ENCODE assay signal across 5 fruit fly cellular contexts in genomic region chrX:5988088-5988987, dm6.
A peak's percentile ranks its signal among the peaks of the same experiment; 100 is the strongest.
TF ChIP-seq lines count a peak whose summit lies in the region.

CG5966 (plus strand) TSS chrX:5988791.

- no peak for TF ChIP-seq CTCF in whole organism, embryonic (GFP tag; optimal IDR thresholded peaks at IDR 0.05; lab: Kevin White, UChicago)

TF ChIP-seq in whole organism, adult, 20 proteins besides CTCF, POLR2A, EP300 and RAD21:
- TF ChIP-seq toe (GFP tag; optimal IDR thresholded peaks at IDR 0.05; lab: Kevin White, UChicago): no peak
- TF ChIP-seq Mnt (GFP tag; optimal IDR thresholded peaks at IDR 0.05; lab: Kevin White, UChicago): no peak
- TF ChIP-seq kay (GFP tag; lab: Kevin White, UChicago; ENCODE audit: borderline replicate concordance): peak; percentile 67
- peak; percentile 33 for TF ChIP-seq Hr96 (GFP tag; optimal IDR thresholded peaks at IDR 0.05; lab: Kevin White, UChicago)
- no peak for TF ChIP-seq CG5204 (GFP tag; optimal IDR thresholded peaks at IDR 0.05; lab: Kevin White, UChicago)
- no peak for TF ChIP-seq Crg-1 (GFP tag; optimal IDR thresholded peaks at IDR 0.05; lab: Kevin White, UChicago)
- TF ChIP-seq ovo (GFP tag; optimal IDR thresholded peaks at IDR 0.05; lab: Kevin White, UChicago): peak; percentile 25
TF ChIP-seq in whole organism, adult: peak in this region for 3.

TF ChIP-seq in whole organism, embryonic, 481 proteins besides CTCF, POLR2A, EP300 and RAD21 (continues in another document):
- TF ChIP-seq pfk (GFP tag; optimal IDR thresholded peaks at IDR 0.05; lab: Kevin White, UChicago) (no peak), bsh (GFP tag; optimal IDR thresholded peaks at IDR 0.05; lab: Kevin White, UChicago) (peak in 1 of 2 experiments; percentile 48), onecut (GFP tag; IDR thresholded peaks at IDR 0.05; lab: Robert Waterston, UW) (no peak), sug (tag; optimal IDR thresholded peaks at IDR 0.05; lab: Kevin White, UChicago) (peak; percentile 21), crp (GFP tag; optimal IDR thresholded peaks at IDR 0.05; lab: Kevin White, UChicago) (peak in 1 of 2 experiments; percentile 18), CG13123 (GFP tag; optimal IDR thresholded peaks at IDR 0.05; lab: Kevin White, UChicago) (no peak), grn (GFP tag; optimal IDR thresholded peaks at IDR 0.05; lab: Kevin White, UChicago) (peak; percentile 85), ssp (GFP tag; IDR thresholded peaks at IDR 0.05; lab: Robert Waterston, UW) (no peak), Sry-β (GFP tag; optimal IDR thresholded peaks at IDR 0.05; lab: Kevin White, UChicago) (peak; percentile 86), Hr78 (GFP tag; optimal IDR thresholded peaks at IDR 0.05; lab: Kevin White, UChicago) (peak in 1 of 2 experiments; percentile 22), sens (GFP tag; lab: Kevin White, UChicago) (peak; percentile 5), Vsx1 (GFP tag; optimal IDR thresholded peaks at IDR 0.05; lab: Kevin White, UChicago) (no peak), cwo (GFP tag; optimal IDR thresholded peaks at IDR 0.05; lab: Kevin White, UChicago) (peak; percentile 42), CG4424 (GFP tag; optimal IDR thresholded peaks at IDR 0.05; lab: Kevin White, UChicago) (no peak), Deaf1 (tag; optimal IDR thresholded peaks at IDR 0.05; lab: Kevin White, UChicago) (peak; percentile 92), CG6791 (GFP tag; IDR thresholded peaks at IDR 0.05; lab: Robert Waterston, UW; ENCODE audit: partially characterized antibody) (0 out of 3 replicates have a peak, but pooled peaks have one; percentile 6), exex (tag; optimal IDR thresholded peaks at IDR 0.05; lab: Kevin White, UChicago) (peak; percentile 41), Trl (optimal IDR thresholded peaks at IDR 0.05; lab: Kevin White, UChicago) (peak in 1 of 2 experiments; percentile 12), Trl (GFP tag; optimal IDR thresholded peaks at IDR 0.05; lab: Kevin White, UChicago) (no peak), sr (GFP tag; IDR thresholded peaks at IDR 0.05; lab: Robert Waterston, UW) (peak; percentile 53; the same call in 1 of the 3 replicates), Med (GFP tag; lab: Kevin White, UChicago) (peak; percentile 73)

TF ChIP-seq in whole organism, prepupa, 60 proteins besides CTCF, POLR2A, EP300 and RAD21 (continues in another document):
- TF ChIP-seq CG11294 (GFP tag; IDR thresholded peaks at IDR 0.05; lab: Robert Waterston, UW): no peak
- TF ChIP-seq CG16779 (tag; optimal IDR thresholded peaks at IDR 0.05; lab: Kevin White, UChicago): peak; percentile 13
- TF ChIP-seq CG8632 (GFP tag; optimal IDR thresholded peaks at IDR 0.05; lab: Kevin White, UChicago): no peak
- TF ChIP-seq CG10669 (GFP tag; optimal IDR thresholded peaks at IDR 0.05; lab: Kevin White, UChicago): peak; percentile 50
- no peak for TF ChIP-seq Lpt (GFP tag; optimal IDR thresholded peaks at IDR 0.05; lab: Kevin White, UChicago)
- no peak for TF ChIP-seq Hr4 (GFP tag; optimal IDR thresholded peaks at IDR 0.05; lab: Kevin White, UChicago)
- no peak for TF ChIP-seq vri (GFP tag; optimal IDR thresholded peaks at IDR 0.05; lab: Kevin White, UChicago)
- TF ChIP-seq svp (GFP tag; lab: Kevin White, UChicago): peak; percentile 88
- peak; percentile 63; the same call in 1 of the 3 replicates for TF ChIP-seq eg (GFP tag; IDR thresholded peaks at IDR 0.05; lab: Robert Waterston, UW)
- no peak for TF ChIP-seq Met (GFP tag; optimal IDR thresholded peaks at IDR 0.05; lab: Kevin White, UChicago)
- peak; percentile 55 for TF ChIP-seq spab (GFP tag; optimal IDR thresholded peaks at IDR 0.05; lab: Kevin White, UChicago)
- TF ChIP-seq Smox (GFP tag; optimal IDR thresholded peaks at IDR 0.05; lab: Kevin White, UChicago): no peak
- no peak for TF ChIP-seq cyc (GFP tag; optimal IDR thresholded peaks at IDR 0.05; lab: Kevin White, UChicago)
- TF ChIP-seq CG6808 (GFP tag; optimal IDR thresholded peaks at IDR 0.05; lab: Kevin White, UChicago): peak; percentile 68
- TF ChIP-seq fd59A (GFP tag; optimal IDR thresholded peaks at IDR 0.05; lab: Kevin White, UChicago): no peak
- TF ChIP-seq CG6276 (GFP tag; optimal IDR thresholded peaks at IDR 0.05; lab: Kevin White, UChicago): peak; percentile 48
- no peak for TF ChIP-seq CG34406 (GFP tag; optimal IDR thresholded peaks at IDR 0.05; lab: Kevin White, UChicago)
- peak; percentile 59 for TF ChIP-seq Eip78C (GFP tag; lab: Kevin White, UChicago)
- no peak for TF ChIP-seq dac (GFP tag; optimal IDR thresholded peaks at IDR 0.05; lab: Kevin White, UChicago)
- no peak for TF ChIP-seq fkh (GFP tag; optimal IDR thresholded peaks at IDR 0.05; lab: Kevin White, UChicago)
- no peak for TF ChIP-seq CG7368 (GFP tag; optimal IDR thresholded peaks at IDR 0.05; lab: Kevin White, UChicago)
- no peak for TF ChIP-seq topi (GFP tag; optimal IDR thresholded peaks at IDR 0.05; lab: Kevin White, UChicago)
- peak; percentile 18 for TF ChIP-seq dsx (GFP tag; optimal IDR thresholded peaks at IDR 0.05; lab: Kevin White, UChicago; ENCODE audit: poor library complexity, severe bottlenecking)

TF ChIP-seq in whole organism, pupa, 21 proteins besides CTCF, POLR2A, EP300 and RAD21:
- TF ChIP-seq CG34367 (tag; optimal IDR thresholded peaks at IDR 0.05; lab: Kevin White, UChicago) (peak; percentile 8), Pif1A (GFP tag; optimal IDR thresholded peaks at IDR 0.05; lab: Kevin White, UChicago) (peak; percentile 35), CG32121 (GFP tag; IDR thresholded peaks at IDR 0.05; lab: Robert Waterston, UW) (no peak; the same call in 1 of the 2 replicates), CG9948 (tag; optimal IDR thresholded peaks at IDR 0.05; lab: Kevin White, UChicago) (no peak), D1 (tag; optimal IDR thresholded peaks at IDR 0.05; lab: Kevin White, UChicago) (no peak), CG12605 (GFP tag; IDR thresholded peaks at IDR 0.05; lab: Robert Waterston, UW) (peak; percentile 84), CG13204 (GFP tag; optimal IDR thresholded peaks at IDR 0.05; lab: Kevin White, UChicago) (peak; percentile 75), EcR (GFP tag; optimal IDR thresholded peaks at IDR 0.05; lab: Kevin White, UChicago) (no peak), CG8301 (tag; optimal IDR thresholded peaks at IDR 0.05; lab: Kevin White, UChicago) (peak; percentile 18), Snoo (tag; optimal IDR thresholded peaks at IDR 0.05; lab: Kevin White, UChicago) (no peak), gl (tag; optimal IDR thresholded peaks at IDR 0.05; lab: Kevin White, UChicago) (peak; percentile 79), rn (GFP tag; IDR thresholded peaks at IDR 0.05; lab: Robert Waterston, UW) (no peak), Ets98B (GFP tag; IDR thresholded peaks at IDR 0.05; lab: Robert Waterston, UW) (peak; percentile 70), CG10348 (GFP tag; IDR thresholded peaks at IDR 0.05; lab: Robert Waterston, UW) (no peak), fd96Ca (GFP tag; IDR thresholded peaks at IDR 0.05; lab: Robert Waterston, UW) (peak; percentile 37; the same call in 1 of the 3 replicates), CG8159 (tag; optimal IDR thresholded peaks at IDR 0.05; lab: Kevin White, UChicago) (no peak), Pif1B (GFP tag; optimal IDR thresholded peaks at IDR 0.05; lab: Kevin White, UChicago) (no peak), CG15710 (tag; optimal IDR thresholded peaks at IDR 0.05; lab: Kevin White, UChicago) (no peak), CG4496 (GFP tag; IDR thresholded peaks at IDR 0.05; lab: Robert Waterston, UW) (peak; percentile 72), CG14655 (GFP tag; optimal IDR thresholded peaks at IDR 0.05; lab: Kevin White, UChicago) (peak; percentile 56), CG17806 (tag; optimal IDR thresholded peaks at IDR 0.05; lab: Kevin White, UChicago) (no peak)

TF ChIP-seq in whole organism, wandering third instar larva, 38 proteins besides CTCF, POLR2A, EP300 and RAD21:
- TF ChIP-seq h (GFP tag; optimal IDR thresholded peaks at IDR 0.05; lab: Kevin White, UChicago): peak; percentile 35
- TF ChIP-seq Abd-B (GFP tag; optimal IDR thresholded peaks at IDR 0.05; lab: Kevin White, UChicago): no peak
- TF ChIP-seq Rel (GFP tag; optimal IDR thresholded peaks at IDR 0.05; lab: Kevin White, UChicago): no peak
- TF ChIP-seq Rel (tag; optimal IDR thresholded peaks at IDR 0.05; lab: Kevin White, UChicago): no peak
- TF ChIP-seq Jra (GFP tag; optimal IDR thresholded peaks at IDR 0.05; lab: Kevin White, UChicago): no peak
- no peak for TF ChIP-seq sage (GFP tag; optimal IDR thresholded peaks at IDR 0.05; lab: Kevin White, UChicago)
- TF ChIP-seq jim (GFP tag; optimal IDR thresholded peaks at IDR 0.05; lab: Kevin White, UChicago): no peak
- peak; percentile 20 for TF ChIP-seq woc (GFP tag; optimal IDR thresholded peaks at IDR 0.05; lab: Kevin White, UChicago)
- no peak for TF ChIP-seq Dfd (GFP tag; optimal IDR thresholded peaks at IDR 0.05; lab: Kevin White, UChicago)
- TF ChIP-seq foxo (GFP tag; optimal IDR thresholded peaks at IDR 0.05; lab: Kevin White, UChicago): no peak
- TF ChIP-seq Myc (optimal IDR thresholded peaks at IDR 0.05; lab: Kevin White, UChicago): peak; percentile 70
- TF ChIP-seq Hnf4 (GFP tag; optimal IDR thresholded peaks at IDR 0.05; lab: Kevin White, UChicago): peak; percentile 57
- no peak for TF ChIP-seq fru (GFP tag; optimal IDR thresholded peaks at IDR 0.05; lab: Kevin White, UChicago)
- TF ChIP-seq rgr (GFP tag; optimal IDR thresholded peaks at IDR 0.05; lab: Kevin White, UChicago): no peak
